Worm (Caenorhabditis elegans) whole organism, young adult: Measurements from ENCODE around the gene F55E10.1.

ENCODE experiments used
- B0019.2 ChIP-seq: fragments of 200-800 bp; sonication (Bioruptor generic); conservative IDR thresholded peaks from 2 replicates; pipeline ENCODE4 v1.3.6; 2022; ENCODE audit warnings: missing genetic modification reagents, missing genetic modification characterization, missing compliant biosample characterization
- B0336.3 ChIP-seq: fragments of 200-800 bp; sonication (Bioruptor generic); IDR thresholded peaks from 2 replicates; pipeline ENCODE4 v1.3.6; 2022; ENCODE audit warnings: missing genetic modification characterization, missing compliant biosample characterization
- F10E7.11 ChIP-seq: sonication (generic microtip); optimal IDR thresholded peaks from 2 replicates; lab custom pipeline; 2017; ENCODE audit warnings: mild to moderate bottlenecking, missing genetic modification characterization, moderate library complexity, missing compliant biosample characterization
- F23B12.7 ChIP-seq: sonication (generic microtip); optimal IDR thresholded peaks from 2 replicates; lab custom pipeline; 2017; ENCODE audit warnings: missing genetic modification characterization, mild to moderate bottlenecking, missing compliant biosample characterization, antibody characterized with exemption, moderate library complexity; ENCODE audit not compliant: insufficient read depth
- F37B4.10 ChIP-seq: fragments of 200-800 bp; sonication (Bioruptor generic); IDR thresholded peaks from 2 replicates; pipeline ENCODE4 v1.3.6; 2022; ENCODE audit warnings: missing genetic modification characterization, missing compliant biosample characterization
- F49E8.2 ChIP-seq: sonication (generic microtip); optimal IDR thresholded peaks from 3 replicates; lab custom pipeline; 2017; ENCODE audit warnings: missing genetic modification characterization, mild to moderate bottlenecking, missing compliant biosample characterization, antibody characterized with exemption, moderate library complexity; ENCODE audit not compliant: insufficient read depth
- F52B5.7 ChIP-seq: sonication (generic microtip); optimal IDR thresholded peaks from 2 replicates; lab custom pipeline; 2016; ENCODE audit warnings: mild to moderate bottlenecking, missing genetic modification characterization, missing compliant biosample characterization
- K12H6.12 ChIP-seq: fragments of 200-800 bp; sonication (Bioruptor generic); optimal IDR thresholded peaks from 2 replicates; lab custom pipeline; 2018; ENCODE audit warnings: mild to moderate bottlenecking, missing genetic modification characterization, missing compliant biosample characterization
- T26A5.8 ChIP-seq: sonication (generic microtip); optimal IDR thresholded peaks from 2 replicates; lab custom pipeline; 2016; ENCODE audit warnings: missing genetic modification characterization, missing compliant biosample characterization
- Y53F4B.3 ChIP-seq: fragments of 200-800 bp; sonication (Bioruptor generic); IDR thresholded peaks from 2 replicates; pipeline ENCODE4 v1.3.6; 2022; ENCODE audit warnings: missing genetic modification reagents, missing genetic modification characterization, missing compliant biosample characterization
- Y67H2A.10 ChIP-seq: fragments of 200-800 bp; sonication (Bioruptor generic); conservative IDR thresholded peaks from 2 replicates; pipeline ENCODE4 v1.3.6; 2022; ENCODE audit warnings: missing genetic modification reagents, missing genetic modification characterization, missing compliant biosample characterization
- Y95B8A.8 ChIP-seq: fragments of 200-800 bp; sonication (Bioruptor generic); IDR thresholded peaks from 2 replicates; pipeline ENCODE4 v1.3.6; 2022; ENCODE audit warnings: missing genetic modification reagents, missing genetic modification characterization, missing compliant biosample characterization
- ama-1 ChIP-seq, 3 experiments: fragments of 150-350 bp in 1 of 3; sonication (generic microtip) in 2 of 3; optimal IDR thresholded peaks; 2 replicates each; lab custom pipeline; 2014 to 2018; ENCODE audit warnings: missing biosample characterization in 2 of 3, missing genetic modification characterization in 2 of 3, missing genetic modification reagents in 2 of 3
- attf-3 ChIP-seq: fragments of 200-800 bp; sonication (Bioruptor generic); conservative IDR thresholded peaks from 2 replicates; pipeline ENCODE4 v1.3.6; 2022; ENCODE audit warnings: missing genetic modification reagents, missing genetic modification characterization, missing compliant biosample characterization
- bed-2 ChIP-seq: fragments of 200-800 bp; sonication (Bioruptor generic); IDR thresholded peaks from 2 replicates; pipeline ENCODE4 v1.3.6; 2022; ENCODE audit warnings: missing genetic modification reagents, missing genetic modification characterization, missing compliant biosample characterization
- ceh-100 ChIP-seq: fragments of 200-800 bp; sonication (Bioruptor generic); IDR thresholded peaks from 2 replicates; pipeline ENCODE4 v1.3.6; 2022; ENCODE audit warnings: missing genetic modification reagents, missing genetic modification characterization, missing compliant biosample characterization
- ceh-27 ChIP-seq: fragments of 200-800 bp; sonication (Bioruptor generic); optimal IDR thresholded peaks from 2 replicates; lab custom pipeline; 2018; ENCODE audit warnings: mild to moderate bottlenecking, missing genetic modification characterization, moderate library complexity, missing compliant biosample characterization
- ceh-40 ChIP-seq: fragments of 200-800 bp; sonication (Bioruptor generic); IDR thresholded peaks from 2 replicates; pipeline ENCODE4 v1.3.6; 2022; ENCODE audit warnings: missing genetic modification characterization, missing compliant biosample characterization
- die-1 ChIP-seq: sonication (generic microtip); optimal IDR thresholded peaks from 2 replicates; lab custom pipeline; 2016; ENCODE audit warnings: missing genotype, mild to moderate bottlenecking, missing genetic modification characterization, missing compliant biosample characterization
- dox-1 ChIP-seq: fragments of 200-800 bp; sonication (Bioruptor generic); IDR thresholded peaks from 2 replicates; pipeline ENCODE4 v1.3.6; 2022; ENCODE audit warnings: missing genetic modification reagents, missing genetic modification characterization, missing compliant biosample characterization
- dpl-1 ChIP-seq: fragments of 150-350 bp; optimal IDR thresholded peaks from 2 replicates; lab custom pipeline; 2014; ENCODE audit warnings: missing biosample characterization, missing genetic modification reagents, missing genetic modification characterization
- egl-18 ChIP-seq: fragments of 200-800 bp; sonication (Bioruptor generic); IDR thresholded peaks from 2 replicates; pipeline ENCODE4 v1.3.6; 2022; ENCODE audit warnings: missing genetic modification reagents, missing genetic modification characterization, missing compliant biosample characterization
- egl-44 ChIP-seq: fragments of 200-800 bp; sonication (Bioruptor generic); IDR thresholded peaks from 2 replicates; pipeline ENCODE4 v1.3.6; 2022; ENCODE audit warnings: missing genetic modification reagents, missing genetic modification characterization, missing compliant biosample characterization
- him-1 ChIP-seq: sonication (generic microtip); optimal IDR thresholded peaks from 2 replicates; lab custom pipeline; 2016; ENCODE audit warnings: missing genotype, missing genetic modification reagents, missing genetic modification characterization, missing compliant biosample characterization
- hlh-12 ChIP-seq: sonication (generic microtip); optimal IDR thresholded peaks from 2 replicates; lab custom pipeline; 2016; ENCODE audit warnings: missing genetic modification characterization, missing compliant biosample characterization
- hlh-26 ChIP-seq: fragments of 200-800 bp; sonication (Bioruptor generic); conservative IDR thresholded peaks from 2 replicates; pipeline ENCODE4 v1.3.6; 2022; ENCODE audit warnings: missing genetic modification reagents, missing genetic modification characterization, missing compliant biosample characterization
- lag-1 ChIP-seq: fragments of 200-800 bp; sonication (Bioruptor generic); IDR thresholded peaks from 2 replicates; pipeline ENCODE4 v1.3.6; 2022; ENCODE audit warnings: missing genetic modification reagents, missing genetic modification characterization, missing compliant biosample characterization
- lir-1 ChIP-seq: fragments of 200-800 bp; sonication (Bioruptor generic); conservative IDR thresholded peaks from 2 replicates; pipeline ENCODE4 v1.3.6; 2022; ENCODE audit warnings: missing genetic modification reagents, missing genetic modification characterization, missing compliant biosample characterization
- lsl-1 ChIP-seq: fragments of 200-800 bp; sonication (Bioruptor generic); optimal IDR thresholded peaks from 2 replicates; lab custom pipeline; 2018; ENCODE audit warnings: mild to moderate bottlenecking, missing genetic modification characterization, moderate library complexity, missing compliant biosample characterization
- madf-8 ChIP-seq: fragments of 200-800 bp; sonication (Bioruptor generic); conservative IDR thresholded peaks from 2 replicates; pipeline ENCODE4 v1.3.6; 2022; ENCODE audit warnings: missing genetic modification reagents, missing genetic modification characterization, missing compliant biosample characterization
- nfyb-1 ChIP-seq: fragments of 200-800 bp; sonication (Bioruptor generic); IDR thresholded peaks from 2 replicates; pipeline ENCODE4 v1.3.6; 2022; ENCODE audit warnings: missing genetic modification reagents, missing genetic modification characterization, missing compliant biosample characterization
- nhr-179 ChIP-seq: sonication (generic microtip); optimal IDR thresholded peaks from 2 replicates; lab custom pipeline; 2016; ENCODE audit warnings: mild to moderate bottlenecking, missing genetic modification characterization, missing compliant biosample characterization
- nhr-80 ChIP-seq: sonication (generic microtip); optimal IDR thresholded peaks from 2 replicates; lab custom pipeline; 2016; ENCODE audit warnings: missing genetic modification characterization, missing compliant biosample characterization
- nhr-90 ChIP-seq: sonication (generic microtip); optimal IDR thresholded peaks from 2 replicates; lab custom pipeline; 2016; ENCODE audit warnings: missing genotype, mild to moderate bottlenecking, missing genetic modification characterization, missing compliant biosample characterization
- pbrm-1 ChIP-seq: fragments of 200-800 bp; sonication (Bioruptor generic); IDR thresholded peaks from 2 replicates; pipeline ENCODE4 v1.3.6; 2022; ENCODE audit warnings: missing genetic modification reagents, missing genetic modification characterization, missing compliant biosample characterization
- pha-4 ChIP-seq: fragments of 150-350 bp; sonication (generic microtip); optimal IDR thresholded peaks from 2 replicates; lab custom pipeline; 2014; ENCODE audit warnings: missing biosample characterization, missing genetic modification reagents, missing genetic modification characterization
- repo-1 ChIP-seq: sonication (generic microtip); optimal IDR thresholded peaks from 2 replicates; lab custom pipeline; 2017; ENCODE audit warnings: mild to moderate bottlenecking, missing genetic modification characterization, missing compliant biosample characterization
- rpc-1 ChIP-seq, 2 experiments: fragments of 150-350 bp in 1 of 2; sonication (generic microtip) in 1 of 2; optimal IDR thresholded peaks; 2 replicates each; lab custom pipeline; 2014 to 2018; ENCODE audit warnings: missing biosample characterization in 1 of 2, missing genetic modification characterization in 1 of 2, missing genetic modification reagents in 1 of 2, missing genotype in 1 of 2
- sdz-38 ChIP-seq: sonication (generic microtip); optimal IDR thresholded peaks from 2 replicates; lab custom pipeline; 2016; ENCODE audit warnings: missing genotype, missing genetic modification characterization, missing compliant biosample characterization
- snpc-1.1 ChIP-seq: sonication (generic microtip); optimal IDR thresholded peaks from 2 replicates; lab custom pipeline; 2017; ENCODE audit warnings: missing genetic modification characterization, mild to moderate bottlenecking, missing compliant biosample characterization, antibody characterized with exemption, moderate library complexity, missing genotype, missing genetic modification reagents; ENCODE audit not compliant: insufficient read depth
- snpc-1.3 ChIP-seq: sonication (generic microtip); optimal IDR thresholded peaks from 2 replicates; lab custom pipeline; 2017; ENCODE audit warnings: missing genetic modification characterization, mild to moderate bottlenecking, missing compliant biosample characterization, antibody characterized with exemption, moderate library complexity, missing genotype, missing genetic modification reagents; ENCODE audit not compliant: insufficient read depth
- sptf-2 ChIP-seq: fragments of 200-800 bp; sonication (Bioruptor generic); optimal IDR thresholded peaks from 2 replicates; lab custom pipeline; 2018; ENCODE audit warnings: mild to moderate bottlenecking, missing genetic modification characterization, missing compliant biosample characterization
- unc-130 ChIP-seq: sonication (generic microtip); optimal IDR thresholded peaks from 2 replicates; lab custom pipeline; 2016; ENCODE audit warnings: missing genetic modification reagents, missing genetic modification characterization, missing compliant biosample characterization
- ztf-18 ChIP-seq: sonication (generic microtip); optimal IDR thresholded peaks from 2 replicates; lab custom pipeline; 2016; ENCODE audit warnings: missing genotype, mild to moderate bottlenecking, missing genetic modification characterization, missing compliant biosample characterization
- ztf-22 ChIP-seq: fragments of 200-800 bp; sonication (Bioruptor generic); optimal IDR thresholded peaks from 2 replicates; lab custom pipeline; 2018; ENCODE audit warnings: mild to moderate bottlenecking, missing genetic modification characterization, moderate library complexity, missing compliant biosample characterization
- ztf-26 ChIP-seq: sonication (generic microtip); optimal IDR thresholded peaks from 2 replicates; lab custom pipeline; 2017; ENCODE audit warnings: missing genetic modification characterization, missing compliant biosample characterization
- ztf-3 ChIP-seq: fragments of 200-800 bp; sonication (Bioruptor generic); optimal IDR thresholded peaks from 2 replicates; lab custom pipeline; 2018; ENCODE audit warnings: mild to moderate bottlenecking, missing genetic modification characterization, missing compliant biosample characterization

F55E10.1 gene

DNA sequence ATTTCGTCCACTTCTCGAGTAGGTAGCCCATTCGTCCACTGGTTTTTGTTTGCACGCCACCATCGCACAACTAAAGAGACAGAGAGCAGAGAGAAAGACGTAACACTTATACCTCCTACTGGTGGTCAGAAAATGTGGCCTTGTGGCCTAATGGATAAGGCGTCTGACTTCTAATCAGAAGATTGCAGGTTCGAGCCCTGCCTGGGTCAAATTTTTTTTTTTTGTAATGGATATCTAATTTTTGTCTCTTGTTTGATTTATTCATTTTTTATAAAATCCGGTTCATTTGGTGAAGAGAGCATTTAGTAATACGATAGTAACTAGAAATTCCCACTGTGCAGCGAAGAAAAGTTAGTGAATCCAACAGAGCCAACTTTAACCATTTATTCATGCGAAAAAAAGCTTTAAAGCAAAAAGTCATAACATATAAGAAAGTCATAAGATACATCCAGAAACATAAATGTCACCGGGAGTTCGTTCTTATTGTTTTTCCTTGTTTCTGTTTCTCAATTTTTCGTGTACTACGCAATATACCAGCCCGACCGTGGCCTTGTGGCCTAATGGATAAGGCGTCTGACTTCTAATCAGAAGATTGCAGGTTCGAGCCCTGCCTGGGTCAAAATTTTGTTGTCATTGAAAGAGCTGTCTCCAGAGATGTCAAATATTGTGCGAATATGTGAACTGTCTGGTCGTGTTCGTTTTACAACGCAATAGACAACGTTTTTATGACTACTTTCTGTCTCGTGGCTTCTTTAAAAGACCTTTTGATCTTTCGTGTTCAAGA, 44.5 kb downstream of the F55E10.1 start (continued):
- TF ChIP-seq Y67H2A.10 (GFP tag; lab: Robert Waterston, UW), result no peak
- TF ChIP-seq hlh-26 (GFP tag; lab: Robert Waterston, UW), result no peak
- no peak for TF ChIP-seq ztf-3 (GFP tag; lab: Kevin White, UChicago)
- no peak for TF ChIP-seq dpl-1 (GFP tag; lab: Kevin White, UChicago)
- TF ChIP-seq nhr-179 (tag; lab: Kevin White, UChicago), result no peak
- no peak for TF ChIP-seq pha-4 (tag; lab: Kevin White, UChicago)
- TF ChIP-seq snpc-1.1 (tag; lab: Kevin White, UChicago), result peak; percentile 43
- peak; percentile 88 for TF ChIP-seq pbrm-1 (GFP tag; lab: Robert Waterston, UW)
- no peak for TF ChIP-seq lsl-1
- TF ChIP-seq die-1 (tag; lab: Kevin White, UChicago), result peak; percentile 62
- peak; percentile 21 for TF ChIP-seq K12H6.12 (tag; lab: Kevin White, UChicago)
- no peak for TF ChIP-seq F37B4.10
- peak; percentile 74 for TF ChIP-seq snpc-1.3 (tag; lab: Kevin White, UChicago)
- no peak for TF ChIP-seq repo-1 (tag; lab: Kevin White, UChicago)
- TF ChIP-seq sptf-2, result no peak
- TF ChIP-seq Y53F4B.3, result no peak
- TF ChIP-seq F52B5.7 (tag; lab: Kevin White, UChicago), result no peak
- TF ChIP-seq him-1 (tag; lab: Kevin White, UChicago), result no peak
- TF ChIP-seq nhr-80 (tag; lab: Kevin White, UChicago), result no peak
- no peak for TF ChIP-seq F49E8.2 (tag; lab: Kevin White, UChicago)
- peak; percentile 20 for TF ChIP-seq ztf-18 (tag; lab: Kevin White, UChicago)
- no peak for TF ChIP-seq unc-130 (GFP tag; lab: Kevin White, UChicago)
- TF ChIP-seq bed-2 (GFP tag; lab: Robert Waterston, UW), result no peak
- peak; percentile 7 for TF ChIP-seq ztf-26 (tag; lab: Kevin White, UChicago)
- no peak for TF ChIP-seq ama-1 (optimal IDR thresholded peaks at IDR 0.05; lab: Kevin White, UChicago)
- peak in 1 of 2 experiments; percentile 76 for TF ChIP-seq ama-1 (GFP tag; optimal IDR thresholded peaks at IDR 0.05; lab: Kevin White, UChicago)
- no peak for TF ChIP-seq nhr-90 (tag; lab: Kevin White, UChicago)
- peak; percentile 60 for TF ChIP-seq F23B12.7 (tag; lab: Kevin White, UChicago)
- peak; percentile 62 for TF ChIP-seq nfyb-1 (GFP tag; lab: Robert Waterston, UW)
- TF ChIP-seq B0019.2 (GFP tag; lab: Robert Waterston, UW), result no peak
- TF ChIP-seq sdz-38, result no peak
- TF ChIP-seq ceh-100 (GFP tag; lab: Robert Waterston, UW), result no peak
- no peak for TF ChIP-seq madf-8 (GFP tag; lab: Robert Waterston, UW)
- no peak for TF ChIP-seq egl-44 (GFP tag; lab: Robert Waterston, UW)
- 0 out of 2 replicates have a peak, but pooled peaks have one; percentile 34 for TF ChIP-seq lir-1
- no peak for TF ChIP-seq F10E7.11 (tag; lab: Kevin White, UChicago)
- TF ChIP-seq dox-1 (GFP tag; lab: Robert Waterston, UW), result peak; percentile 65
- TF ChIP-seq ztf-22 (GFP tag; lab: Kevin White, UChicago), result no peak
- TF ChIP-seq B0336.3 (GFP tag; lab: Robert Waterston, UW), result no peak
- peak; percentile 78; the same call in 1 of the 2 replicates for TF ChIP-seq ceh-40 (GFP tag; lab: Robert Waterston, UW)
- no peak for TF ChIP-seq egl-18 (GFP tag; lab: Robert Waterston, UW)
- TF ChIP-seq Y95B8A.8 (GFP tag; lab: Robert Waterston, UW), result no peak
- TF ChIP-seq hlh-12 (tag; lab: Kevin White, UChicago), result no peak
- no peak for TF ChIP-seq lag-1 (GFP tag; lab: Robert Waterston, UW)
- no peak for TF ChIP-seq ceh-27 (GFP tag; lab: Kevin White, UChicago)
- TF ChIP-seq T26A5.8 (tag; lab: Kevin White, UChicago), result no peak
- no peak for TF ChIP-seq attf-3 (GFP tag; lab: Robert Waterston, UW)
- TF ChIP-seq rpc-1 (optimal IDR thresholded peaks at IDR 0.05; lab: Kevin White, UChicago), result peak; percentile 73
- TF ChIP-seq rpc-1 (tag; optimal IDR thresholded peaks at IDR 0.05; lab: Kevin White, UChicago), result peak; percentile 85
